Fruit fly (Drosophila melanogaster) S2 (cell line): ENCODE results near the gene sofe.

Experiments used
- CG8478 ChIP-seq: fragments of >200 bp; optimal IDR thresholded peaks from 2 replicates; lab custom pipeline; 2018
- CTCF ChIP-seq, 2 experiments: fragments of >200 bp; optimal IDR thresholded peaks; 2 replicates each; lab custom pipeline; 2018

DNA sequence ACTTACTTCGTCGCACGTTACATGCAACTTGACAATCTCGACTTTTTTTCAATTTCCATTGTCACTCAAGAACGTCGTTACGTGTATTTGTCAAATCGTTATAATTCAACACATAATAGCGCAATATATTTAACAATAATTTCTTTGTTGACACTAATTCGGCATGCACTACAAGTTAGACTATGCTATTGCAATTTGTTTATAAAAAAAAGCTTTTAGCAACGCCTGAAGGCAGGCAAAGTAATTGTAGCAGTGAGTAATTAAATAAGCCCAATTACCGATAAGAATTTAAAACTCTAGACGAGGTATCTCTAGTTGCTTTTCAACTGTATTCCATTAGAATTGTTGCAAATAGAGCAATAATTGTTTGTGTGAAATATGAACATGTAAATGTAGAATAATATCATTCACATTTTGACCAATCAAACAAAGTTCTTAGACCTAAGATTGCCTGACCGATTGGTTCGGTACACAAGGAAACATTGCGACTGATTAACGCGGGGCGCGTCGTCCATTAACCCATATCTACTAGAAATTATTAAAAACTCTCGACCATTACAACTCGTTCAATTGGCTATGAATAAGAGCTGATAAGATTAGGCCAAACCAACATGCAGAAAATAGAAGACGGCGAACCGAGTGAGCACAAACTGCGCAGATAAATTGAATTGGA, 16.2 kb downstream of the sofe start:
- TF ChIP-seq CTCF (optimal IDR thresholded peaks at IDR 0.05; lab: Kevin White, UChicago): no peak
- TF ChIP-seq CG8478 (lab: Kevin White, UChicago): no peak
